Worm (Caenorhabditis elegans) whole organism, L2 larva: ENCODE data around the gene sre-7.

Experiments
- F13H6.1 ChIP-seq: sonication (generic microtip); optimal IDR thresholded peaks from 2 replicates; lab custom pipeline; 2016; ENCODE audit warnings: missing genetic modification characterization, missing compliant biosample characterization
- alr-1 ChIP-seq: fragments of 150-350 bp; optimal IDR thresholded peaks from 2 replicates; lab custom pipeline; 2014; ENCODE audit warnings: missing biosample characterization, missing genetic modification characterization
- blmp-1 ChIP-seq: sonication (generic microtip); optimal IDR thresholded peaks from 2 replicates; lab custom pipeline; 2017; ENCODE audit warnings: missing genetic modification characterization, mild to moderate bottlenecking, missing compliant biosample characterization, antibody characterized with exemption, moderate library complexity; ENCODE audit not compliant: insufficient read depth
- ceh-16 ChIP-seq: fragments of 150-350 bp; optimal IDR thresholded peaks from 2 replicates; lab custom pipeline; 2014; ENCODE audit warnings: missing biosample characterization, missing genetic modification characterization
- gmeb-1 ChIP-seq: fragments of 150-350 bp; optimal IDR thresholded peaks from 2 replicates; lab custom pipeline; 2014; ENCODE audit warnings: missing biosample characterization, missing genetic modification characterization
- lin-11 ChIP-seq: fragments of 150-350 bp; sonication (generic microtip); optimal IDR thresholded peaks from 2 replicates; lab custom pipeline; 2014; ENCODE audit warnings: missing biosample characterization, missing genetic modification characterization, inconsistent platforms, mixed read lengths
- nhr-12 ChIP-seq: fragments of 150-350 bp; optimal IDR thresholded peaks from 2 replicates; lab custom pipeline; 2014; ENCODE audit warnings: missing biosample characterization, missing genetic modification characterization
- nhr-237 ChIP-seq: fragments of 150-350 bp; optimal IDR thresholded peaks from 2 replicates; lab custom pipeline; 2014; ENCODE audit warnings: missing biosample characterization, missing genetic modification characterization
- sma-3 ChIP-seq: sonication (generic microtip); optimal IDR thresholded peaks from 2 replicates; lab custom pipeline; 2016; ENCODE audit warnings: missing genetic modification reagents, missing genetic modification characterization, missing compliant biosample characterization
- snpc-4 ChIP-seq: fragments of 150-350 bp; optimal IDR thresholded peaks from 2 replicates; lab custom pipeline; 2014; ENCODE audit warnings: missing biosample characterization, missing genetic modification characterization
- ztf-11 ChIP-seq: sonication (generic microtip); optimal IDR thresholded peaks from 2 replicates; lab custom pipeline; 2017; ENCODE audit warnings: missing biosample characterization, missing genetic modification characterization

- TF ChIP-seq alr-1 (tag; lab: Kevin White, UChicago) (no peak), F13H6.1 (no peak), sma-3 (GFP tag; lab: Kevin White, UChicago) (no peak), nhr-12 (no peak), gmeb-1 (no peak), snpc-4 (no peak), nhr-237 (tag; lab: Kevin White, UChicago) (no peak), ztf-11 (no peak), blmp-1 (tag; lab: Kevin White, UChicago) (no peak), lin-11 (tag; lab: Kevin White, UChicago) (no peak), ceh-16 (tag; lab: Kevin White, UChicago) (no peak)
Measured at ce11 chrV:14283241-14283640, 39.2 kb downstream of the sre-7 start, which contains the start of gene F40G12.10.
